Worm (Caenorhabditis elegans): ENCODE data around the gene srt-54.
A peak's percentile ranks its signal among the peaks of the same experiment; 100 is the strongest.

Gene srt-54

ce11 chrII:162182-162581, 45.2 kb downstream of the srt-54 start, which contains the start of gene etr-1 (continued):
- TF ChIP-seq egl-27 (tag; optimal IDR thresholded peaks at IDR 0.05) (no peak), nhr-47 (tag; optimal IDR thresholded peaks at IDR 0.05) (no peak), lsy-2 (tag; optimal IDR thresholded peaks at IDR 0.05) (peak in 1 of 2 experiments; percentile 27), lir-3 (tag; optimal IDR thresholded peaks at IDR 0.05; ENCODE audit: poor library complexity) (no peak), egl-13 (tag; optimal IDR thresholded peaks at IDR 0.05) (no peak), nhr-90 (tag; optimal IDR thresholded peaks at IDR 0.05; ENCODE audit: poor library complexity) (peak; percentile 16), F16B12.6 (tag; optimal IDR thresholded peaks at IDR 0.05) (no peak), vab-15 (tag; optimal IDR thresholded peaks at IDR 0.05) (no peak), lin-15B (tag; optimal IDR thresholded peaks at IDR 0.05) (no peak), xbp-1 (tag; optimal IDR thresholded peaks at IDR 0.05) (no peak), jun-1 (tag; optimal IDR thresholded peaks at IDR 0.05) (peak; percentile 55), lin-35 (GFP tag; optimal IDR thresholded peaks at IDR 0.05) (peak in 1 of 2 experiments; percentile 53), lin-13 (GFP tag; optimal IDR thresholded peaks at IDR 0.05) (no peak), snu-23 (GFP tag; optimal IDR thresholded peaks at IDR 0.05) (peak; percentile 5)

- TF ChIP-seq snu-23 (GFP tag; optimal IDR thresholded peaks at IDR 0.05) (no peak), elt-3 (tag; optimal IDR thresholded peaks at IDR 0.05) (peak in 1 of 6 experiments; percentile 9), nhr-71 (tag; optimal IDR thresholded peaks at IDR 0.05) (no peak), nhr-11 (tag; optimal IDR thresholded peaks at IDR 0.05) (no peak), lin-14 (GFP tag; optimal IDR thresholded peaks at IDR 0.05) (peak; percentile 37), egl-13 (tag; optimal IDR thresholded peaks at IDR 0.05) (no peak), efl-1 (optimal IDR thresholded peaks at IDR 0.05) (no peak), efl-1 (GFP tag; optimal IDR thresholded peaks at IDR 0.05 in 1 of 2) (peak in 1 of 2 experiments; percentile 76), ama-1 (optimal IDR thresholded peaks at IDR 0.05) (no peak), unc-30 (tag; optimal IDR thresholded peaks at IDR 0.05) (no peak), pax-3 (tag; optimal IDR thresholded peaks at IDR 0.05) (no peak), nhr-77 (tag; optimal IDR thresholded peaks at IDR 0.05) (no peak), hpl-2 (GFP tag; optimal IDR thresholded peaks at IDR 0.05) (no peak), nhr-85 (tag) (peak; percentile 68)
Observed at ce11 chrII:163229-163628, 46.2 kb downstream of the srt-54 start.

Measured in whole organism, L1 larva.